Fruit fly (Drosophila melanogaster) whole organism, embryonic: ENCODE data around the gene SMC6.

Experiments used
- Ada2b ChIP-seq: fragments of 200-800 bp; sonication (Bioruptor generic); IDR thresholded peaks from 2 replicates; pipeline ENCODE4 v1.3.6; 2022; ENCODE audit warnings: missing biosample characterization, missing genetic modification characterization
- B-H1 ChIP-seq: fragments of 200-800 bp; sonication (Bioruptor generic); IDR thresholded peaks from 3 replicates; pipeline ENCODE4 v1.3.6; 2022; ENCODE audit warnings: missing biosample characterization, missing genetic modification characterization
- CG1024 ChIP-seq: fragments of 200-800 bp; sonication (Bioruptor generic); IDR thresholded peaks from 2 replicates; pipeline ENCODE4 v1.3.6; 2022; ENCODE audit warnings: missing biosample characterization, missing genetic modification characterization
- CG10274 ChIP-seq: fragments of 200-800 bp; sonication (Bioruptor generic); optimal IDR thresholded peaks from 3 replicates; lab custom pipeline; 2017; ENCODE audit warnings: missing biosample characterization, mild to moderate bottlenecking, missing genetic modification characterization
- CG11398 ChIP-seq: fragments of 200-800 bp; sonication (Bioruptor generic); optimal IDR thresholded peaks from 2 replicates; lab custom pipeline; 2016; ENCODE audit warnings: missing biosample characterization, missing genetic modification characterization
- CG11504 ChIP-seq: fragments of 200-800 bp; sonication (Bioruptor generic); optimal IDR thresholded peaks from 3 replicates; lab custom pipeline; 2019; ENCODE audit warnings: missing biosample characterization, mild to moderate bottlenecking, missing genetic modification characterization, moderate library complexity
- CG12104 ChIP-seq: fragments of 200-800 bp; sonication (Bioruptor generic); optimal IDR thresholded peaks from 3 replicates; lab custom pipeline; 2016; ENCODE audit warnings: missing biosample characterization, missing genetic modification characterization
- CG13287 ChIP-seq: fragments of 200-800 bp; sonication (Bioruptor generic); IDR thresholded peaks from 2 replicates; pipeline ENCODE4 v1.3.6; 2022; ENCODE audit warnings: missing biosample characterization, missing genetic modification characterization; ENCODE audit not compliant: partially characterized antibody
- CG13894 ChIP-seq: fragments of 200-800 bp; sonication (Bioruptor generic); optimal IDR thresholded peaks from 3 replicates; lab custom pipeline; 2018; ENCODE audit warnings: missing biosample characterization, mild to moderate bottlenecking, missing genetic modification characterization, moderate library complexity
- CG15073 ChIP-seq: fragments of 200-800 bp; sonication (Bioruptor generic); optimal IDR thresholded peaks from 2 replicates; lab custom pipeline; 2016; ENCODE audit warnings: missing biosample characterization, missing genetic modification characterization
- CG3065 ChIP-seq: fragments of 200-800 bp; sonication (Bioruptor generic); optimal IDR thresholded peaks from 2 replicates; lab custom pipeline; 2016; ENCODE audit warnings: missing biosample characterization, missing genetic modification characterization
- CG33557 ChIP-seq: fragments of 200-800 bp; sonication (Bioruptor generic); optimal IDR thresholded peaks from 2 replicates; lab custom pipeline; 2019; ENCODE audit warnings: missing biosample characterization, mild to moderate bottlenecking, missing genetic modification characterization, moderate library complexity
- CG34376 ChIP-seq: fragments of 200-800 bp; sonication (Bioruptor generic); optimal IDR thresholded peaks from 2 replicates; lab custom pipeline; 2018; ENCODE audit warnings: missing biosample characterization, mild to moderate bottlenecking, missing genetic modification characterization
- CG3838 ChIP-seq: fragments of 200-800 bp; sonication (Bioruptor generic); optimal IDR thresholded peaks from 3 replicates; lab custom pipeline; 2016; ENCODE audit warnings: missing biosample characterization, missing genetic modification characterization
- CG3847 ChIP-seq: fragments of 200-800 bp; sonication (Bioruptor generic); IDR thresholded peaks from 2 replicates; pipeline ENCODE4 v1.3.6; 2022; ENCODE audit warnings: missing biosample characterization, missing genetic modification characterization
- CG4360 ChIP-seq: fragments of 200-800 bp; sonication (Bioruptor generic); IDR thresholded peaks from 2 replicates; pipeline ENCODE4 v1.3.6; 2022; ENCODE audit warnings: missing biosample characterization, missing genetic modification characterization
- CG4404 ChIP-seq: fragments of 200-800 bp; sonication (Bioruptor generic); IDR thresholded peaks from 2 replicates; pipeline ENCODE4 v1.3.6; 2022; ENCODE audit warnings: missing biosample characterization, missing genetic modification characterization
- CG6654 ChIP-seq: fragments of 200-800 bp; sonication (Bioruptor generic); optimal IDR thresholded peaks from 2 replicates; lab custom pipeline; 2017; ENCODE audit warnings: missing biosample characterization, mild to moderate bottlenecking, missing genetic modification characterization
- CG8281 ChIP-seq: fragments of 200-800 bp; sonication (Bioruptor generic); optimal IDR thresholded peaks from 2 replicates; lab custom pipeline; 2018; ENCODE audit warnings: missing biosample characterization, mild to moderate bottlenecking, missing genetic modification characterization, moderate library complexity
- CG8359 ChIP-seq: fragments of 200-800 bp; sonication (Bioruptor generic); optimal IDR thresholded peaks from 2 replicates; lab custom pipeline; 2017; ENCODE audit warnings: missing biosample characterization, mild to moderate bottlenecking, missing genetic modification characterization, borderline replicate concordance
- CG9797 ChIP-seq: fragments of 200-800 bp; sonication (Bioruptor generic); optimal IDR thresholded peaks from 3 replicates; lab custom pipeline; 2018; ENCODE audit warnings: missing biosample characterization, mild to moderate bottlenecking, missing genetic modification characterization
- E2f1 ChIP-seq: fragments of 200-800 bp; sonication (Bioruptor generic); IDR thresholded peaks from 2 replicates; pipeline ENCODE4 v1.3.6; 2022; ENCODE audit warnings: missing biosample characterization, missing genetic modification characterization
- Gug ChIP-seq: fragments of 200-800 bp; sonication (Bioruptor generic); IDR thresholded peaks from 4 replicates; pipeline ENCODE4 v1.3.6; 2022; ENCODE audit warnings: missing biosample characterization, missing genetic modification characterization
- Hr51 ChIP-seq, 2 experiments: fragments of 200-800 bp; sonication (Bioruptor generic); optimal IDR thresholded peaks; 2 replicates in 1 of 2; 3 replicates in 1 of 2; lab custom pipeline; 2016 to 2018; ENCODE audit warnings: missing biosample characterization in 2 of 2, missing genetic modification characterization in 2 of 2, mild to moderate bottlenecking in 1 of 2, moderate library complexity in 1 of 2
- NC2β ChIP-seq: fragments of 200-800 bp; sonication (Bioruptor generic); optimal IDR thresholded peaks from 2 replicates; lab custom pipeline; 2016; ENCODE audit warnings: missing biosample characterization, missing genetic modification characterization
- Opbp ChIP-seq: fragments of 200-800 bp; sonication (Bioruptor generic); IDR thresholded peaks from 3 replicates; pipeline ENCODE4 v1.3.6; 2022; ENCODE audit warnings: missing biosample characterization, missing genetic modification characterization; ENCODE audit not compliant: partially characterized antibody
- Optix ChIP-seq: fragments of 200-800 bp; sonication (Bioruptor generic); IDR thresholded peaks from 3 replicates; pipeline ENCODE4 v1.3.6; 2022; ENCODE audit warnings: missing biosample characterization, missing genetic modification characterization
- Usf ChIP-seq: fragments of 200-800 bp; sonication (Bioruptor generic); optimal IDR thresholded peaks from 2 replicates; lab custom pipeline; 2017; ENCODE audit warnings: missing genotype, missing biosample characterization, missing genetic modification characterization
- bigmax ChIP-seq: fragments of 200-800 bp; sonication (Bioruptor generic); optimal IDR thresholded peaks from 2 replicates; lab custom pipeline; 2018; ENCODE audit warnings: missing biosample characterization, mild to moderate bottlenecking, missing genetic modification characterization
- gfzf ChIP-seq: fragments of 200-800 bp; sonication (Bioruptor generic); optimal IDR thresholded peaks from 2 replicates; lab custom pipeline; 2016; ENCODE audit warnings: missing biosample characterization, mild to moderate bottlenecking, missing genetic modification characterization, moderate library complexity
- gt ChIP-seq: fragments of 200-800 bp; sonication (Bioruptor generic); IDR thresholded peaks from 2 replicates; pipeline ENCODE4 v1.3.6; 2022; ENCODE audit warnings: missing biosample characterization, missing genetic modification characterization
- hb ChIP-seq: fragments of 200-800 bp; sonication (Bioruptor generic); IDR thresholded peaks from 3 replicates; pipeline ENCODE4 v1.3.6; 2022; ENCODE audit warnings: missing biosample characterization, missing genetic modification characterization; ENCODE audit not compliant: partially characterized antibody
- hkb ChIP-seq, 2 experiments: fragments of 200-800 bp in 1 of 2; fragments of >200 bp in 1 of 2; sonication (Bioruptor generic) in 1 of 2; IDR thresholded peaks in 1 of 2; optimal IDR thresholded peaks in 1 of 2; 2 replicates each; pipeline versions ENCODE4 v1.3.6 to Lab custom; 2017 to 2022; ENCODE audit warnings: missing biosample characterization in 1 of 2, missing genetic modification characterization in 1 of 2
- nerfin-1 ChIP-seq: fragments of 200-800 bp; sonication (Bioruptor generic); optimal IDR thresholded peaks from 3 replicates; lab custom pipeline; 2019; ENCODE audit warnings: missing biosample characterization, mild to moderate bottlenecking, missing genetic modification characterization, moderate library complexity
- onecut ChIP-seq: fragments of 200-800 bp; sonication (Bioruptor generic); IDR thresholded peaks from 2 replicates; pipeline ENCODE4 v1.3.6; 2022; ENCODE audit warnings: missing biosample characterization, missing genetic modification characterization
- pita ChIP-seq: fragments of 200-800 bp; sonication (Bioruptor generic); optimal IDR thresholded peaks from 2 replicates; lab custom pipeline; 2017; ENCODE audit warnings: missing biosample characterization, mild to moderate bottlenecking, missing genetic modification characterization
- pum ChIP-seq: fragments of 200-800 bp; sonication (Bioruptor generic); optimal IDR thresholded peaks from 2 replicates; lab custom pipeline; 2016; ENCODE audit warnings: missing biosample characterization, missing genetic modification characterization
- scrt ChIP-seq: fragments of 200-800 bp; sonication (Bioruptor generic); optimal IDR thresholded peaks from 2 replicates; lab custom pipeline; 2018; ENCODE audit warnings: missing biosample characterization, mild to moderate bottlenecking, missing genetic modification characterization, moderate library complexity
- sens ChIP-seq: fragments of 200-800 bp; sonication (Bioruptor generic); peaks from one replicate; lab custom pipeline; 2016; ENCODE audit warnings: missing biosample characterization, missing genetic modification characterization
- sqz ChIP-seq: fragments of 200-800 bp; sonication (Bioruptor generic); optimal IDR thresholded peaks from 3 replicates; lab custom pipeline; 2018; ENCODE audit warnings: missing biosample characterization, mild to moderate bottlenecking, missing genetic modification characterization
- tgo ChIP-seq: fragments of 200-800 bp; sonication (Bioruptor generic); IDR thresholded peaks from 3 replicates; pipeline ENCODE4 v1.3.6; 2022; ENCODE audit warnings: missing biosample characterization, missing genetic modification characterization
- tna ChIP-seq: fragments of 200-800 bp; sonication (Bioruptor generic); IDR thresholded peaks from 2 replicates; pipeline ENCODE4 v1.3.6; 2022; ENCODE audit warnings: missing biosample characterization, missing genetic modification characterization; ENCODE audit not compliant: partially characterized antibody
- twi ChIP-seq: fragments of 200-800 bp; optimal IDR thresholded peaks from 2 replicates; lab custom pipeline; 2019; ENCODE audit warnings: missing biosample characterization, mild to moderate bottlenecking, missing genetic modification characterization, moderate library complexity
- unpg ChIP-seq: fragments of 200-800 bp; sonication (Bioruptor generic); optimal IDR thresholded peaks from 3 replicates; lab custom pipeline; 2018; ENCODE audit warnings: missing biosample characterization, mild to moderate bottlenecking, missing genetic modification characterization, moderate library complexity
- vfl ChIP-seq: fragments of 200-800 bp; sonication (Bioruptor generic); optimal IDR thresholded peaks from 2 replicates; lab custom pipeline; 2016; ENCODE audit warnings: missing biosample characterization, missing genetic modification characterization
- vvl ChIP-seq: fragments of 200-800 bp; sonication (Bioruptor generic); IDR thresholded peaks from 2 replicates; pipeline ENCODE4 v1.3.6; 2022; ENCODE audit warnings: missing biosample characterization, missing genetic modification characterization
- wek ChIP-seq: fragments of 200-800 bp; sonication (Bioruptor generic); optimal IDR thresholded peaks from 3 replicates; lab custom pipeline; 2018; ENCODE audit warnings: missing biosample characterization, mild to moderate bottlenecking, missing genetic modification characterization, moderate library complexity

SMC6 gene

DNA sequence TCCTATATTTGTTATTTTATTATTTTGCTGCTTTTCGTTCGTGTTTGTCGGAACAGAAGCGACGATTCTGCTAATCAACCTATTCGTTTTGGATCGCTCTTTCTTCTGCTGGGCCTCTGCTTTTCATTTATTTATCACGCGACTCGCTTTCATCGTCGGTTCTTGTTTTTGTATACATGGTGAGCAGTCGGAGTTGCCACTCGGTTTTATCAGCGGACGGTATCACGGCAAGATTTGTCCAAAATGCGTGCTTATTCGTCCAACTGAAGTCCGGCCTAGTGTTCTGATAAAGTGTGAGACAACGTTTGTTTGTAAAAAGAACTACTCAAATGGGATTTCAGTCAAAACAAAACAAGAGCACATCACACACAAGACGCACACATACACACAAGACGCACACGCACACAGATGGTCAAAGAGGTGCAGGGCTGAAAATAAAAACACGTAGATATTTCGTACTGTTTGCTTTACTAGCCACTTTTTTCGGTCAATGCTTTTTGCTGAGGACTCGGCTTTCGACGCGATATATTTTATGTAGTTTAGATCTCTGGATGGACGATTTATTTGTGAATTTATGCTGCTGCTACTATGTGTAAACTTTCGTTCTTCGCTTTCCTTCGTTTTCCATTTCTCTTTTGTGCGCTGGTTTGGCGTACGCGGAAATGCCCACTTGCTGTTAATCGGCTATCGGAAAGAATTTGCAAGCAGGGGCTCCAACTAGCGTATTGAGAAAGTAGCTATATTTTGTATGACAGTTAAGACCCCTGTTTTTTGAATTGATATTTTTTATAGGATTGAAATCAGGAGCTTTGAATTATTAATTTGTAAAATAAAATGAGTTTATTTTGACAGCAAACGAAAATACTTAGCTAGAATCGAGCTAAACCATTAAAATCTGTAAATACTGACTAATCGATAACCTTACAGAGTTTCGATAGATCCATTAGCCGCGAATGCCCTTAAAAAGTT, 28.4 kb upstream of the SMC6 start, which contains the start of gene twin (continued):
- TF ChIP-seq tna (GFP tag; lab: Robert Waterston, UW) (peak; percentile 35; the same call in 1 of the 2 replicates), CG4360 (peak; percentile 15; the same call in 1 of the 2 replicates), CG1024 (GFP tag; lab: Robert Waterston, UW) (no peak), CG13894 (tag; lab: Kevin White, UChicago) (peak; percentile 69), B-H1 (GFP tag; lab: Robert Waterston, UW) (peak; percentile 47; the same call in 1 of the 3 replicates), vvl (GFP tag; lab: Robert Waterston, UW) (peak; percentile 63), scrt (GFP tag; lab: Kevin White, UChicago) (no peak), CG3847 (GFP tag; lab: Robert Waterston, UW) (peak; percentile 57), NC2β (GFP tag; lab: Kevin White, UChicago) (peak; percentile 62), twi (tag; lab: Kevin White, UChicago) (peak; percentile 38), CG11398 (GFP tag; lab: Kevin White, UChicago) (no peak), CG15073 (GFP tag; lab: Kevin White, UChicago) (no peak), vfl (peak; percentile 59), unpg (GFP tag; lab: Kevin White, UChicago) (peak; percentile 49), pita (GFP tag; lab: Kevin White, UChicago) (no peak), CG12104 (GFP tag; lab: Kevin White, UChicago) (no peak), pum (GFP tag; lab: Kevin White, UChicago) (peak; percentile 70), CG4404 (GFP tag; lab: Robert Waterston, UW) (no peak), hb (GFP tag; lab: Robert Waterston, UW) (no peak), Optix (no peak), gfzf (GFP tag; lab: Kevin White, UChicago) (peak; percentile 33), Ada2b (no peak; the same call in 1 of the 2 replicates), Usf (GFP tag; lab: Kevin White, UChicago) (no peak), CG33557 (GFP tag; lab: Kevin White, UChicago) (peak; percentile 37), bigmax (GFP tag; lab: Kevin White, UChicago) (no peak), CG3838 (GFP tag; lab: Kevin White, UChicago) (peak; percentile 4), onecut (GFP tag; lab: Robert Waterston, UW) (no peak; the same call in 1 of the 2 replicates), sens (GFP tag; lab: Kevin White, UChicago) (peak; percentile 94), CG8359 (GFP tag; lab: Kevin White, UChicago) (no peak), CG6654 (GFP tag; lab: Kevin White, UChicago) (no peak), hkb (optimal IDR thresholded peaks at IDR 0.05; lab: Kevin White, UChicago) (peak; percentile 39), hkb (GFP tag; IDR thresholded peaks at IDR 0.05; lab: Robert Waterston, UW) (peak; percentile 59), CG9797 (GFP tag; lab: Kevin White, UChicago) (peak; percentile 24), Opbp (GFP tag; lab: Robert Waterston, UW) (no peak; the same call in 2 of the 3 replicates), CG11504 (tag; lab: Kevin White, UChicago) (no peak), CG13287 (GFP tag; lab: Robert Waterston, UW) (peak; percentile 82), Hr51 (GFP tag; optimal IDR thresholded peaks at IDR 0.05; lab: Kevin White, UChicago) (peak in 1 of 2 experiments; percentile 80), CG34376 (GFP tag; lab: Kevin White, UChicago) (peak; percentile 20), wek (GFP tag; lab: Kevin White, UChicago) (no peak), CG8281 (tag; lab: Kevin White, UChicago) (no peak), tgo (GFP tag; lab: Robert Waterston, UW) (peak; percentile 15; the same call in 1 of the 3 replicates), E2f1 (0 out of 2 replicates have a peak, but pooled peaks have one; percentile 31), CG10274 (no peak), sqz (no peak), CG3065 (GFP tag; lab: Kevin White, UChicago) (peak; percentile 29), Gug (GFP tag; lab: Robert Waterston, UW) (peak; percentile 61; the same call in 1 of the 4 replicates), gt (GFP tag; lab: Robert Waterston, UW) (no peak), nerfin-1 (tag; lab: Kevin White, UChicago) (peak; percentile 31)
